Worm (Caenorhabditis elegans): ENCODE results near the gene T19C3.6.

T19C3.6 gene

DNA sequence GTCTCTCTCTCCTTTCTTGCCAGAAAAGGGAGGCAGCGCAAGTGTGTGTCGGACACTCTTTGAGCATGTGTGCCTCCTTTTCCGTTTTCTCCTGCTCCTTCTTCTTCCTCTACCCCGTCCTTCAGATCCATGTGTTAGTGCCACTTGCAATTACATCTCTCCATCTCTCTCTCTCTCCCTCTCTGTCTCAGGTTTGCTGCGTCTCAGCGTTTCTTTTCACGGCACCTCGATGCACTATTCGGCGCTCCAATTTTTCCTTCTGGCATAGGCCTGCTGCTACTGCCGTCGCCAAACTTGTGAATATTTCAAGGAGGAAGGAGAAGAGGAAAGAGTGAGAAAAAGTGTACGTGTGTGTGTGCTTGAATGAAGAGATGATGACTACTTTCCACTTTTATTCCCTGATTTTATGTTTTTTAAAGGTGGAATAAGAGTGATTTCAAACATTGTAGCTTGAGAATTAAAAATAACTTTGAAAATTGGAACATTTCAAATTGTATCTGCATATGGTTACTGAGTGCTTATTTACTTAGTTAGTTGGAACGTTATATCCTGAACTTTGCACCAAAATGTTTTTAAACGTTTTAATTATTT, 37.1 kb upstream of the T19C3.6 start, which contains the start of gene W02B3.3:
Gene W02B3.3, minus strand, starts transcription at position 131 of the 591 bp plus-strand sequence.
- TF ChIP-seq tbx-2 (tag; optimal IDR thresholded peaks at IDR 0.05) (peak; percentile 67), ahr-1 (tag; optimal IDR thresholded peaks at IDR 0.05) (no peak), ceh-2 (tag; optimal IDR thresholded peaks at IDR 0.05) (peak; percentile 23), ceh-45 (GFP tag; IDR thresholded peaks at IDR 0.05) (no peak), elt-2 (tag; optimal IDR thresholded peaks at IDR 0.05) (no peak), ceh-30 (tag; optimal IDR thresholded peaks at IDR 0.05) (no peak), C38D4.7 (GFP tag; optimal IDR thresholded peaks at IDR 0.05) (no peak), fkh-10 (GFP tag; optimal IDR thresholded peaks at IDR 0.05) (peak; percentile 21), ceh-24 (tag; optimal IDR thresholded peaks at IDR 0.05) (no peak), mec-3 (tag; optimal IDR thresholded peaks at IDR 0.05; ENCODE audit: borderline replicate concordance) (no peak), gmeb-2 (tag; optimal IDR thresholded peaks at IDR 0.05) (no peak), ceh-48 (tag; optimal IDR thresholded peaks at IDR 0.05) (no peak), eyg-1 (tag; optimal IDR thresholded peaks at IDR 0.05) (no peak), dve-1 (tag; optimal IDR thresholded peaks at IDR 0.05) (no peak), elt-4 (tag; optimal IDR thresholded peaks at IDR 0.05) (no peak), lin-11 (tag; optimal IDR thresholded peaks at IDR 0.05) (no peak), F13H6.1 (tag; optimal IDR thresholded peaks at IDR 0.05) (no peak), ceh-34 (tag; optimal IDR thresholded peaks at IDR 0.05) (peak; percentile 16), nhr-232 (tag; optimal IDR thresholded peaks at IDR 0.05) (no peak), hlh-13 (GFP tag; optimal IDR thresholded peaks at IDR 0.05) (no peak), rnt-1 (tag; optimal IDR thresholded peaks at IDR 0.05) (peak; percentile 32), hlh-8 (tag; optimal IDR thresholded peaks at IDR 0.05) (no peak), dmd-4 (tag; optimal IDR thresholded peaks at IDR 0.05; ENCODE audit: borderline replicate concordance) (no peak), T23F11.4 (GFP tag; optimal IDR thresholded peaks at IDR 0.05) (no peak), ceh-19 (GFP tag; optimal IDR thresholded peaks at IDR 0.05) (peak; percentile 74), ztf-16 (tag; optimal IDR thresholded peaks at IDR 0.05) (no peak), ama-1 (optimal IDR thresholded peaks at IDR 0.05) (no peak), ceh-9 (tag; optimal IDR thresholded peaks at IDR 0.05) (no peak), sdc-2 (tag; optimal IDR thresholded peaks at IDR 0.05) (peak; percentile 35), ceh-31 (tag; optimal IDR thresholded peaks at IDR 0.05) (peak; percentile 84), madf-2 (tag; optimal IDR thresholded peaks at IDR 0.05) (no peak), fkh-6 (tag; optimal IDR thresholded peaks at IDR 0.05) (no peak), fax-1 (tag; optimal IDR thresholded peaks at IDR 0.05) (no peak), ref-2 (tag; optimal IDR thresholded peaks at IDR 0.05) (peak; percentile 40), unc-3 (GFP tag; conservative IDR thresholded peaks at IDR 0.05) (no peak), unc-3 (tag; optimal IDR thresholded peaks at IDR 0.05) (no peak), pha-2 (tag; optimal IDR thresholded peaks at IDR 0.05) (no peak), lim-6 (tag; optimal IDR thresholded peaks at IDR 0.05) (no peak), pha-4 (tag; optimal IDR thresholded peaks at IDR 0.05) (no peak), hlh-6 (tag; optimal IDR thresholded peaks at IDR 0.05) (peak; percentile 43), nfya-1 (tag; optimal IDR thresholded peaks at IDR 0.05) (peak; percentile 23), pqm-1 (tag; optimal IDR thresholded peaks at IDR 0.05) (no peak), pax-1 (tag; optimal IDR thresholded peaks at IDR 0.05) (no peak), odd-2 (tag; optimal IDR thresholded peaks at IDR 0.05) (no peak), ets-4 (tag; optimal IDR thresholded peaks at IDR 0.05) (no peak), unc-42 (tag; optimal IDR thresholded peaks at IDR 0.05) (peak; percentile 94), ceh-18 (tag; optimal IDR thresholded peaks at IDR 0.05) (peak; percentile 84), zip-5 (tag; optimal IDR thresholded peaks at IDR 0.05) (no peak), Y22D7AL.16 (tag; optimal IDR thresholded peaks at IDR 0.05) (no peak), hlh-30 (tag; optimal IDR thresholded peaks at IDR 0.05; ENCODE audit: insufficient read depth) (no peak), unc-55 (GFP tag; optimal IDR thresholded peaks at IDR 0.05) (peak; percentile 77), ceh-6 (GFP tag; optimal IDR thresholded peaks at IDR 0.05) (peak; percentile 34), pag-3 (tag; optimal IDR thresholded peaks at IDR 0.05; ENCODE audit: borderline replicate concordance) (peak; percentile 33), pat-9 (tag; optimal IDR thresholded peaks at IDR 0.05) (peak; percentile 6)
